Fruit fly (Drosophila melanogaster): ENCODE data around the gene CG12502.
A peak's percentile ranks its signal among the peaks of the same experiment; 100 is the strongest.

CG12502 gene

dm6 chr3L:914852-915251 is 49.7 kb downstream of the CG12502 start:
- peak; percentile 22 for TF ChIP-seq nerfin-1 (tag; optimal IDR thresholded peaks at IDR 0.05)
- no peak for TF ChIP-seq da (GFP tag; optimal IDR thresholded peaks at IDR 0.05)
- TF ChIP-seq Trl (optimal IDR thresholded peaks at IDR 0.05), result peak in 1 of 2 experiments; percentile 39
- no peak for TF ChIP-seq Trl (GFP tag; optimal IDR thresholded peaks at IDR 0.05)
- no peak for TF ChIP-seq crp (GFP tag; optimal IDR thresholded peaks at IDR 0.05)
- TF ChIP-seq cg (GFP tag; optimal IDR thresholded peaks at IDR 0.05), result peak; percentile 61
- no peak for TF ChIP-seq CG3847 (GFP tag; IDR thresholded peaks at IDR 0.05)
- TF ChIP-seq org-1 (GFP tag; optimal IDR thresholded peaks at IDR 0.05), result no peak
- TF ChIP-seq HmgD (GFP tag; optimal IDR thresholded peaks at IDR 0.05), result no peak
- TF ChIP-seq fd102C (GFP tag; optimal IDR thresholded peaks at IDR 0.05), result no peak
- TF ChIP-seq CG11093 (GFP tag; IDR thresholded peaks at IDR 0.05), result no peak
- TF ChIP-seq Ets65A (GFP tag), result peak; percentile 81
- TF ChIP-seq CG7987 (GFP tag; optimal IDR thresholded peaks at IDR 0.05), result no peak
- TF ChIP-seq Oaz (GFP tag; IDR thresholded peaks at IDR 0.05), result no peak
- no peak for TF ChIP-seq jigr1 (GFP tag; IDR thresholded peaks at IDR 0.05)

dm6 chr3L:917225-917624 is 52.0 kb downstream of the CG12502 start:
- TF ChIP-seq CG30020 (tag; optimal IDR thresholded peaks at IDR 0.05) (no peak), CG12659 (GFP tag; optimal IDR thresholded peaks at IDR 0.05) (no peak), knrl (GFP tag; IDR thresholded peaks at IDR 0.05; ENCODE audit: partially characterized antibody) (no peak), unpg (GFP tag; optimal IDR thresholded peaks at IDR 0.05) (no peak), tll (GFP tag; optimal IDR thresholded peaks at IDR 0.05) (no peak), CG43689 (GFP tag; IDR thresholded peaks at IDR 0.05) (no peak), danr (GFP tag; IDR thresholded peaks at IDR 0.05) (no peak), br (optimal IDR thresholded peaks at IDR 0.05) (no peak), chm (GFP tag; IDR thresholded peaks at IDR 0.05) (no peak), D19A (tag; optimal IDR thresholded peaks at IDR 0.05) (no peak), Aef1 (GFP tag; IDR thresholded peaks at IDR 0.05) (no peak), vnd (GFP tag; IDR thresholded peaks at IDR 0.05; ENCODE audit: partially characterized antibody) (no peak), CG17385 (GFP tag; optimal IDR thresholded peaks at IDR 0.05) (peak; percentile 32), CG7987 (GFP tag; optimal IDR thresholded peaks at IDR 0.05) (no peak), lbe (GFP tag; optimal IDR thresholded peaks at IDR 0.05) (no peak), ap (GFP tag; IDR thresholded peaks at IDR 0.05) (no peak), E2f1 (GFP tag; IDR thresholded peaks at IDR 0.05) (peak; percentile 14; the same call in 1 of the 2 replicates), zen2 (GFP tag; IDR thresholded peaks at IDR 0.05; ENCODE audit: partially characterized antibody) (no peak), GATAe (GFP tag; conservative IDR thresholded peaks at IDR 0.05) (no peak), Elba2 (GFP tag; optimal IDR thresholded peaks at IDR 0.05) (no peak), NFAT (GFP tag; IDR thresholded peaks at IDR 0.05) (no peak), HLH4C (GFP tag; IDR thresholded peaks at IDR 0.05; ENCODE audit: partially characterized antibody) (no peak), Sox102F (GFP tag; optimal IDR thresholded peaks at IDR 0.05) (peak; percentile 45), B-H2 (GFP tag; optimal IDR thresholded peaks at IDR 0.05) (no peak), Hmr (GFP tag; optimal IDR thresholded peaks at IDR 0.05) (peak; percentile 58), twi (tag; optimal IDR thresholded peaks at IDR 0.05) (no peak), E2f2 (GFP tag; IDR thresholded peaks at IDR 0.05) (no peak), tin (GFP tag; optimal IDR thresholded peaks at IDR 0.05) (peak; percentile 34), gsb (GFP tag; IDR thresholded peaks at IDR 0.05) (no peak), Hand (GFP tag; optimal IDR thresholded peaks at IDR 0.05) (peak; percentile 60), CG6175 (GFP tag; IDR thresholded peaks at IDR 0.05) (no peak), CG2129 (GFP tag; IDR thresholded peaks at IDR 0.05; ENCODE audit: partially characterized antibody) (no peak), aop (GFP tag; IDR thresholded peaks at IDR 0.05) (no peak), crc (GFP tag; optimal IDR thresholded peaks at IDR 0.05) (no peak), Bdp1 (GFP tag; optimal IDR thresholded peaks at IDR 0.05) (no peak), CG12104 (GFP tag; optimal IDR thresholded peaks at IDR 0.05) (no peak), CG15479 (GFP tag; optimal IDR thresholded peaks at IDR 0.05) (no peak), CG12299 (tag; optimal IDR thresholded peaks at IDR 0.05) (no peak)
